Fruit fly (Drosophila melanogaster) whole organism, embryonic: Measurements from ENCODE around the gene CG32248.

Source experiments
- Atf6 ChIP-seq: fragments of 200-800 bp; sonication (Bioruptor generic); IDR thresholded peaks from 2 replicates; pipeline ENCODE4 v1.3.6; 2022; ENCODE audit warnings: missing biosample characterization, missing genetic modification characterization
- Bgb ChIP-seq: fragments of 200-800 bp; sonication (Bioruptor generic); IDR thresholded peaks from 2 replicates; pipeline ENCODE4 v1.3.6; 2022; ENCODE audit warnings: missing biosample characterization, missing genetic modification characterization; ENCODE audit not compliant: partially characterized antibody
- Blimp-1 ChIP-seq: fragments of 200-800 bp; sonication (Bioruptor generic); optimal IDR thresholded peaks from 3 replicates; lab custom pipeline; 2018; ENCODE audit warnings: missing biosample characterization, missing genetic modification characterization, mild to moderate bottlenecking, moderate library complexity, missing genetic modification reagents
- BtbVII ChIP-seq: fragments of 200-800 bp; sonication (Bioruptor generic); optimal IDR thresholded peaks from 3 replicates; lab custom pipeline; 2017; ENCODE audit warnings: missing biosample characterization, mild to moderate bottlenecking, missing genetic modification characterization
- CG1024 ChIP-seq: fragments of 200-800 bp; sonication (Bioruptor generic); IDR thresholded peaks from 2 replicates; pipeline ENCODE4 v1.3.6; 2022; ENCODE audit warnings: missing biosample characterization, missing genetic modification characterization
- CG10267 ChIP-seq: fragments of 200-800 bp; sonication (Bioruptor generic); optimal IDR thresholded peaks from 2 replicates; lab custom pipeline; 2018; ENCODE audit warnings: missing biosample characterization, mild to moderate bottlenecking, missing genetic modification characterization, moderate library complexity
- CG10274 ChIP-seq: fragments of 200-800 bp; sonication (Bioruptor generic); optimal IDR thresholded peaks from 3 replicates; lab custom pipeline; 2017; ENCODE audit warnings: missing biosample characterization, mild to moderate bottlenecking, missing genetic modification characterization
- CG12942 ChIP-seq: fragments of 200-800 bp; sonication (Bioruptor generic); optimal IDR thresholded peaks from 3 replicates; lab custom pipeline; 2016; ENCODE audit warnings: missing biosample characterization, missing genetic modification characterization
- CG14441 ChIP-seq: fragments of 200-800 bp; sonication (Bioruptor generic); IDR thresholded peaks from 2 replicates; pipeline ENCODE4 v1.3.6; 2022; ENCODE audit warnings: missing biosample characterization, missing genetic modification characterization
- CG18476 ChIP-seq: fragments of 200-800 bp; sonication (Bioruptor generic); optimal IDR thresholded peaks from 2 replicates; lab custom pipeline; 2016; ENCODE audit warnings: missing biosample characterization, mild to moderate bottlenecking, missing genetic modification characterization
- CG2199 ChIP-seq: fragments of 200-800 bp; sonication (Bioruptor generic); IDR thresholded peaks from 3 replicates; pipeline ENCODE4 v1.3.6; 2022; ENCODE audit warnings: missing biosample characterization, missing genetic modification characterization
- CG6689 ChIP-seq: fragments of 200-800 bp; sonication (Bioruptor generic); IDR thresholded peaks from 2 replicates; pipeline ENCODE4 v1.3.6; 2022; ENCODE audit warnings: missing biosample characterization, missing genetic modification characterization
- CG7745 ChIP-seq: fragments of 200-800 bp; sonication (Bioruptor generic); optimal IDR thresholded peaks from 2 replicates; lab custom pipeline; 2018; ENCODE audit warnings: missing biosample characterization, mild to moderate bottlenecking, missing genetic modification characterization, moderate library complexity
- CG9215 ChIP-seq: fragments of 200-800 bp; sonication (Bioruptor generic); IDR thresholded peaks from 2 replicates; pipeline ENCODE4 v1.3.6; 2022; ENCODE audit warnings: missing biosample characterization, missing genetic modification characterization
- Dbx ChIP-seq: fragments of 200-800 bp; sonication (Bioruptor generic); IDR thresholded peaks from 3 replicates; pipeline ENCODE4 v1.3.6; 2022; ENCODE audit warnings: missing biosample characterization, missing genetic modification characterization
- Dip3 ChIP-seq: fragments of 200-800 bp; sonication (Bioruptor generic); optimal IDR thresholded peaks from 3 replicates; lab custom pipeline; 2016; ENCODE audit warnings: missing biosample characterization, missing genetic modification characterization
- E2f2 ChIP-seq: fragments of 200-800 bp; sonication (Bioruptor generic); IDR thresholded peaks from 2 replicates; pipeline ENCODE4 v1.3.6; 2022; ENCODE audit warnings: missing biosample characterization, missing genetic modification characterization
- H2.0 ChIP-seq: fragments of 200-800 bp; sonication (Bioruptor generic); IDR thresholded peaks from 2 replicates; pipeline ENCODE4 v1.3.6; 2022; ENCODE audit warnings: missing biosample characterization, missing genetic modification characterization
- HLH54F ChIP-seq: fragments of 200-800 bp; sonication (Bioruptor generic); optimal IDR thresholded peaks from 3 replicates; lab custom pipeline; 2016; ENCODE audit warnings: missing biosample characterization, missing genetic modification characterization
- Hr51 ChIP-seq, 2 experiments: fragments of 200-800 bp; sonication (Bioruptor generic); optimal IDR thresholded peaks; 2 replicates in 1 of 2; 3 replicates in 1 of 2; lab custom pipeline; 2016 to 2018; ENCODE audit warnings: missing biosample characterization in 2 of 2, missing genetic modification characterization in 2 of 2, mild to moderate bottlenecking in 1 of 2, moderate library complexity in 1 of 2
- Lim3 ChIP-seq: fragments of 200-800 bp; sonication (Bioruptor generic); IDR thresholded peaks from 2 replicates; pipeline ENCODE4 v1.3.6; 2022; ENCODE audit warnings: missing biosample characterization, missing genetic modification characterization
- PHDP ChIP-seq: fragments of 200-800 bp; sonication (Bioruptor generic); optimal IDR thresholded peaks from 3 replicates; lab custom pipeline; 2018; ENCODE audit warnings: missing biosample characterization, mild to moderate bottlenecking, missing genetic modification characterization, moderate library complexity
- Tbp ChIP-seq: fragments of >200 bp; optimal IDR thresholded peaks from 2 replicates; lab custom pipeline; 2018; ENCODE audit warnings: missing biosample characterization, missing genetic modification characterization
- ac ChIP-seq: fragments of 200-800 bp; sonication (Bioruptor generic); optimal IDR thresholded peaks from 3 replicates; lab custom pipeline; 2017; ENCODE audit warnings: missing biosample characterization, mild to moderate bottlenecking, missing genetic modification characterization
- ase ChIP-seq: fragments of 200-800 bp; sonication (Bioruptor generic); IDR thresholded peaks from 3 replicates; pipeline ENCODE4 v1.3.6; 2022; ENCODE audit warnings: missing biosample characterization, missing genetic modification characterization
- cato ChIP-seq: fragments of 200-800 bp; sonication (Bioruptor generic); optimal IDR thresholded peaks from 2 replicates; lab custom pipeline; 2016; ENCODE audit warnings: missing biosample characterization, missing genetic modification characterization, borderline replicate concordance
- corto ChIP-seq: fragments of 200-800 bp; sonication (Bioruptor generic); optimal IDR thresholded peaks from 2 replicates; lab custom pipeline; 2016; ENCODE audit warnings: missing biosample characterization, mild to moderate bottlenecking, missing genetic modification characterization, moderate library complexity
- crp ChIP-seq, 2 experiments: fragments of 200-800 bp; sonication (Bioruptor generic); optimal IDR thresholded peaks; 2 replicates in 1 of 2; 3 replicates in 1 of 2; lab custom pipeline; 2017; ENCODE audit warnings: missing biosample characterization in 2 of 2, missing genetic modification characterization in 2 of 2, mild to moderate bottlenecking in 1 of 2, moderate library complexity in 1 of 2
- da ChIP-seq: fragments of 200-800 bp; sonication (Bioruptor generic); optimal IDR thresholded peaks from 2 replicates; lab custom pipeline; 2016; ENCODE audit warnings: missing biosample characterization, missing genetic modification characterization
- dmrt11E ChIP-seq: fragments of 200-800 bp; sonication (Bioruptor generic); optimal IDR thresholded peaks from 3 replicates; lab custom pipeline; 2018; ENCODE audit warnings: missing biosample characterization, mild to moderate bottlenecking, missing genetic modification characterization, moderate library complexity
- dmrt99B ChIP-seq: fragments of 200-800 bp; sonication (Bioruptor generic); optimal IDR thresholded peaks from 2 replicates; lab custom pipeline; 2018; ENCODE audit warnings: missing biosample characterization, mild to moderate bottlenecking, missing genetic modification characterization, moderate library complexity
- dpn ChIP-seq, 2 experiments: fragments of 200-800 bp; sonication (Bioruptor generic); optimal IDR thresholded peaks; 3 replicates each; lab custom pipeline; 2016; ENCODE audit warnings: missing biosample characterization in 2 of 2, missing genetic modification characterization in 2 of 2
- en ChIP-seq: fragments of 200-800 bp; sonication (Bioruptor generic); optimal IDR thresholded peaks from 2 replicates; lab custom pipeline; 2016; ENCODE audit warnings: missing biosample characterization, missing genetic modification characterization
- hth ChIP-seq: fragments of >200 bp; optimal IDR thresholded peaks from 2 replicates; lab custom pipeline; 2017; ENCODE audit warnings: inconsistent platforms
- ind ChIP-seq: fragments of 200-800 bp; sonication (Bioruptor generic); optimal IDR thresholded peaks from 3 replicates; lab custom pipeline; 2016; ENCODE audit warnings: missing biosample characterization, missing genetic modification characterization
- lbe ChIP-seq: fragments of 200-800 bp; sonication (Bioruptor generic); optimal IDR thresholded peaks from 2 replicates; lab custom pipeline; 2016; ENCODE audit warnings: missing biosample characterization, mild to moderate bottlenecking, missing genetic modification characterization
- lov ChIP-seq, 2 experiments: fragments of 200-800 bp in 1 of 2; fragments of >200 bp in 1 of 2; sonication (Bioruptor generic) in 1 of 2; IDR thresholded peaks in 1 of 2; optimal IDR thresholded peaks in 1 of 2; 2 replicates in 1 of 2; 3 replicates in 1 of 2; pipeline versions ENCODE4 v1.3.6 to Lab custom; 2017 to 2022; ENCODE audit warnings: missing biosample characterization in 1 of 2, missing genetic modification characterization in 1 of 2
- mam ChIP-seq: fragments of 200-800 bp; sonication (Bioruptor generic); optimal IDR thresholded peaks from 3 replicates; lab custom pipeline; 2016; ENCODE audit warnings: missing biosample characterization, missing genetic modification characterization
- mirr ChIP-seq: fragments of 200-800 bp; sonication (Bioruptor generic); optimal IDR thresholded peaks from 3 replicates; lab custom pipeline; 2018; ENCODE audit warnings: missing biosample characterization, mild to moderate bottlenecking, missing genetic modification characterization
- oc ChIP-seq: fragments of 200-800 bp; sonication (Bioruptor generic); optimal IDR thresholded peaks from 2 replicates; lab custom pipeline; 2018; ENCODE audit warnings: missing biosample characterization, mild to moderate bottlenecking, missing genetic modification characterization, moderate library complexity
- odd ChIP-seq: fragments of 200-800 bp; sonication (Bioruptor generic); optimal IDR thresholded peaks from 2 replicates; lab custom pipeline; 2017; ENCODE audit warnings: missing biosample characterization, mild to moderate bottlenecking, missing genetic modification characterization
- pan ChIP-seq, 4 experiments: fragments of >200 bp in 3 of 4; fragments of 200-800 bp in 1 of 4; sonication (Bioruptor generic) in 1 of 4; optimal IDR thresholded peaks in 3 of 4; IDR thresholded peaks in 1 of 4; 2 replicates each; pipeline versions ENCODE4 v1.3.6 to Lab custom; 2017 to 2022; ENCODE audit warnings: missing biosample characterization in 2 of 4, missing genetic modification characterization in 2 of 4, mixed read lengths in 1 of 4
- repo ChIP-seq: fragments of 200-800 bp; sonication (Bioruptor generic); optimal IDR thresholded peaks from 2 replicates; lab custom pipeline; 2016; ENCODE audit warnings: missing biosample characterization, missing genetic modification characterization
- ro ChIP-seq: fragments of 200-800 bp; sonication (Bioruptor generic); IDR thresholded peaks from 2 replicates; pipeline ENCODE4 v1.3.6; 2022; ENCODE audit warnings: missing biosample characterization, missing genetic modification characterization
- scrt ChIP-seq: fragments of 200-800 bp; sonication (Bioruptor generic); optimal IDR thresholded peaks from 2 replicates; lab custom pipeline; 2018; ENCODE audit warnings: missing biosample characterization, mild to moderate bottlenecking, missing genetic modification characterization, moderate library complexity
- sens ChIP-seq: fragments of 200-800 bp; sonication (Bioruptor generic); peaks from one replicate; lab custom pipeline; 2016; ENCODE audit warnings: missing biosample characterization, missing genetic modification characterization
- sima ChIP-seq: fragments of 200-800 bp; sonication (Bioruptor generic); optimal IDR thresholded peaks from 2 replicates; lab custom pipeline; 2016; ENCODE audit warnings: missing biosample characterization, missing genetic modification characterization
- vvl ChIP-seq: fragments of 200-800 bp; sonication (Bioruptor generic); IDR thresholded peaks from 2 replicates; pipeline ENCODE4 v1.3.6; 2022; ENCODE audit warnings: missing biosample characterization, missing genetic modification characterization
- zen2 ChIP-seq: fragments of 200-800 bp; sonication (Bioruptor generic); IDR thresholded peaks from 3 replicates; pipeline ENCODE4 v1.3.6; 2022; ENCODE audit warnings: missing biosample characterization, missing genetic modification characterization; ENCODE audit not compliant: partially characterized antibody

The CG32248 gene

dm6 chr3L:4519417-4519931 lies 47.9 kb downstream of the CG32248 start:
- no peak for TF ChIP-seq CG7745
- no peak for TF ChIP-seq CG10274
- peak; percentile 41 for TF ChIP-seq Blimp-1 (GFP tag; lab: Kevin White, UChicago)
- no peak for TF ChIP-seq H2.0
- no peak for TF ChIP-seq da
- TF ChIP-seq Dbx, result no peak

DNA sequence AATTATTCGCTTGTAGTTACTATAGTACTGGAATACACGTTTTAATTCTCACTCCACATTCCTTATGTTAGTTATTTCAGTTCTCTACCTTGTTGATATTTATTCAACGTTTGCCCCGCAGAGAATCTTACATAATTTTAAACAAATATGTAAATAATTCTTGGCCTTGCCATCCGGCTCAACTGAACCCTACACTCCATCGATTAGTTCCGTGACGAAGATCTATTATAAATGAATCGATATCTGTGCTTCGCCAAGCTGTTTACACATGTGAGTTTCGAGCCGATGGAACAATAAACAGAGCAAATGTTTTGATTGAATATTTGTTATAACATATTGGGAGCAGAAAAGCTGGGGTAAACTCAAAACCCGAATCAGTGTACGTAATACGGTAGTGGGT lies 50.3 kb downstream of the CG32248 start:
- no peak for TF ChIP-seq Hr51 (GFP tag; optimal IDR thresholded peaks at IDR 0.05; lab: Kevin White, UChicago)
- no peak for TF ChIP-seq CG12942 (GFP tag; lab: Kevin White, UChicago)
- TF ChIP-seq mam (GFP tag; lab: Kevin White, UChicago), result peak; percentile 56
- TF ChIP-seq Bgb, result no peak
- no peak for TF ChIP-seq lov (optimal IDR thresholded peaks at IDR 0.05; lab: Kevin White, UChicago)
- TF ChIP-seq lov (GFP tag; IDR thresholded peaks at IDR 0.05; lab: Robert Waterston, UW), result no peak
- no peak for TF ChIP-seq ro (GFP tag; lab: Robert Waterston, UW)
- TF ChIP-seq pan (optimal IDR thresholded peaks at IDR 0.05; lab: Kevin White, UChicago), result no peak
- peak in 1 of 2 experiments; percentile 25 for TF ChIP-seq pan (GFP tag; optimal IDR thresholded peaks at IDR 0.05 in 1 of 2, IDR thresholded peaks at IDR 0.05 in 1 of 2)
- no peak for TF ChIP-seq repo (GFP tag; lab: Kevin White, UChicago)
- no peak for TF ChIP-seq corto (GFP tag; lab: Kevin White, UChicago)
- no peak for TF ChIP-seq zen2 (GFP tag; lab: Robert Waterston, UW)
- TF ChIP-seq vvl (GFP tag; lab: Robert Waterston, UW), result no peak
- TF ChIP-seq CG1024 (GFP tag; lab: Robert Waterston, UW), result no peak
- TF ChIP-seq dpn (GFP tag; optimal IDR thresholded peaks at IDR 0.05; lab: Kevin White, UChicago), result peak in 1 of 2 experiments; percentile 64
- no peak for TF ChIP-seq en (GFP tag; lab: Kevin White, UChicago)
- no peak for TF ChIP-seq CG9215 (GFP tag; lab: Robert Waterston, UW)
- no peak for TF ChIP-seq oc (tag; lab: Kevin White, UChicago)
- peak; percentile 17 for TF ChIP-seq dmrt99B (tag; lab: Kevin White, UChicago)
- peak; percentile 92 for TF ChIP-seq sens (GFP tag; lab: Kevin White, UChicago)
- TF ChIP-seq Dip3 (GFP tag; lab: Kevin White, UChicago), result no peak
- peak; percentile 10 for TF ChIP-seq Blimp-1 (GFP tag; lab: Kevin White, UChicago)
- no peak for TF ChIP-seq Tbp (GFP tag; lab: Kevin White, UChicago)
- no peak for TF ChIP-seq ac (GFP tag; lab: Kevin White, UChicago)
- TF ChIP-seq PHDP (tag; lab: Kevin White, UChicago), result peak; percentile 64
- TF ChIP-seq BtbVII (GFP tag; lab: Kevin White, UChicago), result peak; percentile 65
- TF ChIP-seq dmrt11E (tag; lab: Kevin White, UChicago), result no peak
- TF ChIP-seq hth (lab: Kevin White, UChicago), result no peak
- TF ChIP-seq mirr (GFP tag; lab: Kevin White, UChicago), result peak; percentile 50
- no peak for TF ChIP-seq CG10267 (tag; lab: Kevin White, UChicago)
- peak; percentile 36 for TF ChIP-seq scrt (GFP tag; lab: Kevin White, UChicago)
- TF ChIP-seq odd (GFP tag; lab: Kevin White, UChicago), result peak; percentile 47
- no peak for TF ChIP-seq Lim3 (GFP tag; lab: Robert Waterston, UW)
- TF ChIP-seq E2f2 (GFP tag; lab: Robert Waterston, UW), result no peak
- no peak for TF ChIP-seq lbe (GFP tag; lab: Kevin White, UChicago)
- TF ChIP-seq Atf6, result peak; percentile 77
- no peak for TF ChIP-seq CG2199 (GFP tag; lab: Robert Waterston, UW)
- no peak for TF ChIP-seq CG6689
- TF ChIP-seq cato (GFP tag; lab: Kevin White, UChicago), result no peak
- TF ChIP-seq crp (GFP tag; optimal IDR thresholded peaks at IDR 0.05; lab: Kevin White, UChicago), result no peak
- TF ChIP-seq CG18476 (GFP tag; lab: Kevin White, UChicago), result no peak
- no peak for TF ChIP-seq sima (GFP tag; lab: Kevin White, UChicago)
- TF ChIP-seq ind (GFP tag; lab: Kevin White, UChicago), result no peak
- TF ChIP-seq CG14441 (GFP tag; lab: Robert Waterston, UW), result peak; percentile 34; the same call in 1 of the 2 replicates
- TF ChIP-seq ase (GFP tag; lab: Robert Waterston, UW), result no peak
- no peak for TF ChIP-seq HLH54F (GFP tag; lab: Kevin White, UChicago)
